Fruit fly (Drosophila melanogaster) whole organism, embryonic: Measurements from ENCODE around the gene Orp8.

ENCODE experiments used
- B-H1 ChIP-seq: fragments of 200-800 bp; sonication (Bioruptor generic); IDR thresholded peaks from 3 replicates; pipeline ENCODE4 v1.3.6; 2022; ENCODE audit warnings: missing biosample characterization, missing genetic modification characterization
- BtbVII ChIP-seq: fragments of 200-800 bp; sonication (Bioruptor generic); optimal IDR thresholded peaks from 3 replicates; lab custom pipeline; 2017; ENCODE audit warnings: missing biosample characterization, mild to moderate bottlenecking, missing genetic modification characterization
- CG10267 ChIP-seq: fragments of 200-800 bp; sonication (Bioruptor generic); optimal IDR thresholded peaks from 2 replicates; lab custom pipeline; 2018; ENCODE audit warnings: missing biosample characterization, mild to moderate bottlenecking, missing genetic modification characterization, moderate library complexity
- CG10431 ChIP-seq: fragments of 200-800 bp; sonication (Bioruptor generic); optimal IDR thresholded peaks from 3 replicates; lab custom pipeline; 2018; ENCODE audit warnings: missing biosample characterization, mild to moderate bottlenecking, missing genetic modification characterization
- CG12942 ChIP-seq: fragments of 200-800 bp; sonication (Bioruptor generic); optimal IDR thresholded peaks from 3 replicates; lab custom pipeline; 2016; ENCODE audit warnings: missing biosample characterization, missing genetic modification characterization
- CG14860 ChIP-seq: fragments of 200-800 bp; sonication (Bioruptor generic); IDR thresholded peaks from 3 replicates; pipeline ENCODE4 v1.3.6; 2022; ENCODE audit warnings: missing biosample characterization, missing genetic modification characterization; ENCODE audit not compliant: partially characterized antibody
- CG1529 ChIP-seq: fragments of 200-800 bp; sonication (Bioruptor generic); optimal IDR thresholded peaks from 3 replicates; lab custom pipeline; 2018; ENCODE audit warnings: missing biosample characterization, missing genetic modification characterization
- CG16815 ChIP-seq: fragments of 200-800 bp; sonication (Bioruptor generic); optimal IDR thresholded peaks from 3 replicates; lab custom pipeline; 2017; ENCODE audit warnings: missing biosample characterization, mild to moderate bottlenecking, missing genetic modification characterization
- CG18764 ChIP-seq: fragments of 200-800 bp; sonication (Bioruptor generic); optimal IDR thresholded peaks from 3 replicates; lab custom pipeline; 2016; ENCODE audit warnings: missing biosample characterization, missing genetic modification characterization
- CG30403 ChIP-seq: fragments of 200-800 bp; sonication (Bioruptor generic); optimal IDR thresholded peaks from 3 replicates; lab custom pipeline; 2016; ENCODE audit warnings: missing biosample characterization, missing genetic modification characterization
- CG3847 ChIP-seq: fragments of 200-800 bp; sonication (Bioruptor generic); IDR thresholded peaks from 2 replicates; pipeline ENCODE4 v1.3.6; 2022; ENCODE audit warnings: missing biosample characterization, missing genetic modification characterization
- CG4282 ChIP-seq: fragments of 200-800 bp; sonication (Bioruptor generic); optimal IDR thresholded peaks from 2 replicates; lab custom pipeline; 2016; ENCODE audit warnings: missing biosample characterization, missing genetic modification characterization
- CG4360 ChIP-seq: fragments of 200-800 bp; sonication (Bioruptor generic); IDR thresholded peaks from 2 replicates; pipeline ENCODE4 v1.3.6; 2022; ENCODE audit warnings: missing biosample characterization, missing genetic modification characterization
- CG4854 ChIP-seq: fragments of 200-800 bp; sonication (Bioruptor generic); optimal IDR thresholded peaks from 2 replicates; lab custom pipeline; 2016; ENCODE audit warnings: missing biosample characterization, missing genetic modification characterization, inconsistent platforms
- CG7271 ChIP-seq: fragments of 200-800 bp; sonication (Bioruptor generic); optimal IDR thresholded peaks from 2 replicates; lab custom pipeline; 2018; ENCODE audit warnings: missing biosample characterization, mild to moderate bottlenecking, missing genetic modification characterization, moderate library complexity
- CG8281 ChIP-seq: fragments of 200-800 bp; sonication (Bioruptor generic); optimal IDR thresholded peaks from 2 replicates; lab custom pipeline; 2018; ENCODE audit warnings: missing biosample characterization, mild to moderate bottlenecking, missing genetic modification characterization, moderate library complexity
- CG9609 ChIP-seq: fragments of 200-800 bp; sonication (Bioruptor generic); optimal IDR thresholded peaks from 3 replicates; lab custom pipeline; 2016; ENCODE audit warnings: missing biosample characterization, missing genetic modification characterization
- CG9797 ChIP-seq: fragments of 200-800 bp; sonication (Bioruptor generic); optimal IDR thresholded peaks from 3 replicates; lab custom pipeline; 2018; ENCODE audit warnings: missing biosample characterization, mild to moderate bottlenecking, missing genetic modification characterization
- Ets97D ChIP-seq: fragments of 200-800 bp; sonication (Bioruptor generic); optimal IDR thresholded peaks from 3 replicates; lab custom pipeline; 2016; ENCODE audit warnings: missing biosample characterization, missing genetic modification characterization
- Gug ChIP-seq: fragments of 200-800 bp; sonication (Bioruptor generic); IDR thresholded peaks from 4 replicates; pipeline ENCODE4 v1.3.6; 2022; ENCODE audit warnings: missing biosample characterization, missing genetic modification characterization
- HmgD ChIP-seq: fragments of 200-800 bp; sonication (Bioruptor generic); optimal IDR thresholded peaks from 3 replicates; lab custom pipeline; 2016; ENCODE audit warnings: missing biosample characterization, missing genetic modification characterization
- MESR4 ChIP-seq: fragments of 200-800 bp; sonication (Bioruptor generic); optimal IDR thresholded peaks from 2 replicates; lab custom pipeline; 2018; ENCODE audit warnings: missing biosample characterization, mild to moderate bottlenecking, missing genetic modification characterization, moderate library complexity
- Mes4 ChIP-seq: fragments of 200-800 bp; sonication (Bioruptor generic); optimal IDR thresholded peaks from 2 replicates; lab custom pipeline; 2016; ENCODE audit warnings: missing biosample characterization, missing genetic modification characterization
- Sry-β ChIP-seq: fragments of 200-800 bp; sonication (Bioruptor generic); optimal IDR thresholded peaks from 2 replicates; lab custom pipeline; 2018; ENCODE audit warnings: missing biosample characterization, mild to moderate bottlenecking, missing genetic modification characterization, moderate library complexity
- Stat92E ChIP-seq, 3 experiments: fragments of >200 bp in 2 of 3; fragments of 200-800 bp in 1 of 3; sonication (Bioruptor generic) in 1 of 3; optimal IDR thresholded peaks; 2 replicates each; lab custom pipeline; 2017 to 2019; ENCODE audit warnings: missing biosample characterization in 3 of 3, missing genetic modification characterization in 3 of 3, mild to moderate bottlenecking in 1 of 3, moderate library complexity in 1 of 3
- bigmax ChIP-seq: fragments of 200-800 bp; sonication (Bioruptor generic); optimal IDR thresholded peaks from 2 replicates; lab custom pipeline; 2018; ENCODE audit warnings: missing biosample characterization, mild to moderate bottlenecking, missing genetic modification characterization
- cg ChIP-seq: fragments of 200-800 bp; sonication (Bioruptor generic); optimal IDR thresholded peaks from 3 replicates; lab custom pipeline; 2019; ENCODE audit warnings: missing biosample characterization, mild to moderate bottlenecking, missing genetic modification characterization, moderate library complexity
- chn ChIP-seq: fragments of 200-800 bp; sonication (Bioruptor generic); optimal IDR thresholded peaks from 2 replicates; lab custom pipeline; 2016; ENCODE audit warnings: missing biosample characterization, missing genetic modification characterization
- fru ChIP-seq: fragments of >200 bp; optimal IDR thresholded peaks from 2 replicates; lab custom pipeline; 2017
- gcm ChIP-seq: fragments of 200-800 bp; sonication (Bioruptor generic); optimal IDR thresholded peaks from 2 replicates; lab custom pipeline; 2019; ENCODE audit warnings: missing biosample characterization, mild to moderate bottlenecking, missing genetic modification characterization, moderate library complexity
- gcm2 ChIP-seq: fragments of 200-800 bp; sonication (Bioruptor generic); optimal IDR thresholded peaks from 2 replicates; lab custom pipeline; 2016; ENCODE audit warnings: missing biosample characterization, missing genetic modification characterization
- grau ChIP-seq: fragments of 200-800 bp; optimal IDR thresholded peaks from 3 replicates; lab custom pipeline; 2019; ENCODE audit warnings: missing biosample characterization, mild to moderate bottlenecking, missing genetic modification characterization, moderate library complexity
- gsb-n ChIP-seq: fragments of 200-800 bp; sonication (Bioruptor generic); optimal IDR thresholded peaks from 3 replicates; lab custom pipeline; 2018; ENCODE audit warnings: missing biosample characterization, mild to moderate bottlenecking, missing genetic modification characterization
- gt ChIP-seq: fragments of 200-800 bp; sonication (Bioruptor generic); IDR thresholded peaks from 2 replicates; pipeline ENCODE4 v1.3.6; 2022; ENCODE audit warnings: missing biosample characterization, missing genetic modification characterization
- hkb ChIP-seq, 2 experiments: fragments of 200-800 bp in 1 of 2; fragments of >200 bp in 1 of 2; sonication (Bioruptor generic) in 1 of 2; IDR thresholded peaks in 1 of 2; optimal IDR thresholded peaks in 1 of 2; 2 replicates each; pipeline versions ENCODE4 v1.3.6 to Lab custom; 2017 to 2022; ENCODE audit warnings: missing biosample characterization in 1 of 2, missing genetic modification characterization in 1 of 2
- hth ChIP-seq: fragments of >200 bp; optimal IDR thresholded peaks from 2 replicates; lab custom pipeline; 2017; ENCODE audit warnings: inconsistent platforms
- kni ChIP-seq: fragments of 200-800 bp; sonication (Bioruptor generic); optimal IDR thresholded peaks from 3 replicates; lab custom pipeline; 2017; ENCODE audit warnings: mild to moderate bottlenecking, missing biosample characterization, missing genetic modification reagents, missing genetic modification characterization
- nau ChIP-seq: fragments of 200-800 bp; sonication (Bioruptor generic); optimal IDR thresholded peaks from 3 replicates; lab custom pipeline; 2017; ENCODE audit warnings: missing biosample characterization, mild to moderate bottlenecking, missing genetic modification characterization, missing genetic modification reagents
- p53 ChIP-seq: fragments of 200-800 bp; sonication (Bioruptor generic); optimal IDR thresholded peaks from 2 replicates; lab custom pipeline; 2016; ENCODE audit warnings: missing biosample characterization, missing genetic modification characterization
- peb ChIP-seq: fragments of 200-800 bp; sonication (Bioruptor generic); IDR thresholded peaks from 2 replicates; pipeline ENCODE4 v1.3.6; 2022; ENCODE audit warnings: missing biosample characterization, missing genetic modification characterization
- psq ChIP-seq: fragments of 200-800 bp; sonication (Bioruptor generic); optimal IDR thresholded peaks from 2 replicates; lab custom pipeline; 2017; ENCODE audit warnings: missing biosample characterization, missing genetic modification characterization
- repo ChIP-seq: fragments of 200-800 bp; sonication (Bioruptor generic); optimal IDR thresholded peaks from 2 replicates; lab custom pipeline; 2016; ENCODE audit warnings: missing biosample characterization, missing genetic modification characterization
- schlank ChIP-seq: fragments of 200-800 bp; sonication (Bioruptor generic); optimal IDR thresholded peaks from 2 replicates; lab custom pipeline; 2018; ENCODE audit warnings: missing biosample characterization, mild to moderate bottlenecking, missing genetic modification characterization
- scrt ChIP-seq: fragments of 200-800 bp; sonication (Bioruptor generic); optimal IDR thresholded peaks from 2 replicates; lab custom pipeline; 2018; ENCODE audit warnings: missing biosample characterization, mild to moderate bottlenecking, missing genetic modification characterization, moderate library complexity
- sd ChIP-seq: fragments of 200-800 bp; sonication (Bioruptor generic); optimal IDR thresholded peaks from 3 replicates; lab custom pipeline; 2018; ENCODE audit warnings: missing biosample characterization, mild to moderate bottlenecking, missing genetic modification characterization, moderate library complexity
- sens-2 ChIP-seq: fragments of 200-800 bp; sonication (Bioruptor generic); IDR thresholded peaks from 2 replicates; pipeline ENCODE4 v1.3.6; 2022; ENCODE audit warnings: missing biosample characterization, missing genetic modification characterization
- seq ChIP-seq: fragments of 200-800 bp; sonication (Bioruptor generic); IDR thresholded peaks from 2 replicates; pipeline ENCODE4 v1.3.6; 2022; ENCODE audit warnings: missing biosample characterization, missing genetic modification characterization
- sob ChIP-seq: fragments of 200-800 bp; sonication (Bioruptor generic); IDR thresholded peaks from 2 replicates; pipeline ENCODE4 v1.3.6; 2022; ENCODE audit warnings: missing biosample characterization, missing genetic modification characterization
- tx ChIP-seq: fragments of 200-800 bp; sonication (Bioruptor generic); optimal IDR thresholded peaks from 2 replicates; lab custom pipeline; 2016; ENCODE audit warnings: missing biosample characterization, missing genetic modification characterization
- vfl ChIP-seq: fragments of 200-800 bp; sonication (Bioruptor generic); optimal IDR thresholded peaks from 2 replicates; lab custom pipeline; 2016; ENCODE audit warnings: missing biosample characterization, missing genetic modification characterization

Gene Orp8

DNA sequence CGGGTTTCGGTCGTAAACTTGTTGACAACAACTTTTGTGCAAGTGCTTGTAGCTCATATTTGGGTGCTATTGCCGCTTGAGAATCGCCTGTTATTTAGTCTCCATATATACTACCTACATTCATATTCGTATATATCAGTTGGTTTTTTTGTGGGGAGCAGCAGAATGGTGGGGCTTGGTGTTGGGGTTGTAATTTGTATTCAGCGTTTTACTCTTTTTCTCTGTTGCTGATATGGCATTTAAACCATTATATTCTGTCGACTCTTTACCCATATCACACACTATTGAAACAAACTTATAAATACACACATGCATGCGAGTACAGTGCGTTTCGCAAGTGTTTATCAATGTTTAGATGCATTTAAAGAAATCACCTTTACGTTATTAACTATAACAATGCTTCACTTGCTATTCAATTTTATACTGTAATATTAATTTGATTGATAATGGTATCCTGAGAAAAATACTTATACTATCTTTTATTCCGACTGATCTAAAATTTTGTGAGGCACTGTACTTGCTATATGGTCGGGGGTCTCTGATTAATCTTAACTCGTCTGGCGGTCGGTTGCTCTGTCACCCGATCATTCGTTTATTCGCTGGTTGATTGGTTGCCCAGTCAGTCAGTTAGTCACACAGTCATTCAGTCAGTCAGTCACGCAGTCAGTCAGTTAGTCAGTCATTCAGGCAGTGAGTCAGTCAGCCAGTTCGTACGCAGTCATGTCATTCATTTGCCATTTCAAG is 47.7 kb upstream of the Orp8 start (continued):
- TF ChIP-seq CG10267 (peak; percentile 78), CG7271 (tag; lab: Kevin White, UChicago) (no peak), chn (GFP tag; lab: Kevin White, UChicago) (no peak), sens-2 (GFP tag; lab: Robert Waterston, UW) (peak; percentile 34; the same call in 1 of the 2 replicates), MESR4 (GFP tag; lab: Kevin White, UChicago) (peak; percentile 32), kni (GFP tag; lab: Kevin White, UChicago) (no peak), CG16815 (peak; percentile 66), CG4360 (no peak), BtbVII (GFP tag; lab: Kevin White, UChicago) (peak; percentile 87), CG18764 (GFP tag; lab: Kevin White, UChicago) (peak; percentile 48), psq (peak; percentile 12), fru (lab: Kevin White, UChicago) (no peak), Ets97D (no peak), CG4282 (GFP tag; lab: Kevin White, UChicago) (no peak), peb (no peak), gt (GFP tag; lab: Robert Waterston, UW) (no peak), Mes4 (peak; percentile 32), sd (tag; lab: Kevin White, UChicago) (peak; percentile 77), Gug (GFP tag; lab: Robert Waterston, UW) (peak; percentile 69; the same call in 2 of the 4 replicates), CG4854 (GFP tag; lab: Kevin White, UChicago) (peak; percentile 69), CG12942 (GFP tag; lab: Kevin White, UChicago) (peak; percentile 59), nau (peak; percentile 78), repo (GFP tag; lab: Kevin White, UChicago) (no peak), grau (tag; lab: Kevin White, UChicago) (peak; percentile 92), CG8281 (tag; lab: Kevin White, UChicago) (peak; percentile 99), HmgD (GFP tag; lab: Kevin White, UChicago) (no peak), scrt (GFP tag; lab: Kevin White, UChicago) (peak; percentile 87), vfl (GFP tag; lab: Kevin White, UChicago) (peak; percentile 8), gcm (GFP tag; lab: Kevin White, UChicago) (peak; percentile 82), cg (GFP tag; lab: Kevin White, UChicago) (peak; percentile 57), gsb-n (peak; percentile 72), sob (GFP tag; lab: Robert Waterston, UW) (peak; percentile 88), bigmax (GFP tag; lab: Kevin White, UChicago) (no peak), gcm2 (GFP tag; lab: Kevin White, UChicago) (peak; percentile 61), Stat92E (GFP tag; optimal IDR thresholded peaks at IDR 0.05; lab: Kevin White, UChicago) (peak in 1 of 3 experiments; percentile 9), CG9609 (peak; percentile 60), schlank (peak; percentile 77), CG30403 (GFP tag; lab: Kevin White, UChicago) (peak; percentile 79), Sry-β (GFP tag; lab: Kevin White, UChicago) (no peak), hth (lab: Kevin White, UChicago) (no peak), CG3847 (GFP tag; lab: Robert Waterston, UW) (peak; percentile 72), tx (peak; percentile 60), CG10431 (GFP tag; lab: Kevin White, UChicago) (no peak), hkb (optimal IDR thresholded peaks at IDR 0.05; lab: Kevin White, UChicago) (no peak), hkb (GFP tag; IDR thresholded peaks at IDR 0.05; lab: Robert Waterston, UW) (peak; percentile 90), seq (peak; percentile 90), B-H1 (GFP tag; lab: Robert Waterston, UW) (peak; percentile 69), p53 (GFP tag; lab: Kevin White, UChicago) (peak; percentile 34), CG9797 (GFP tag; lab: Kevin White, UChicago) (no peak), CG14860 (GFP tag; lab: Robert Waterston, UW) (no peak), CG1529 (peak; percentile 60)
